Fruit fly (Drosophila melanogaster): Measurements from ENCODE around the gene CG31156.

The CG31156 gene

DNA sequence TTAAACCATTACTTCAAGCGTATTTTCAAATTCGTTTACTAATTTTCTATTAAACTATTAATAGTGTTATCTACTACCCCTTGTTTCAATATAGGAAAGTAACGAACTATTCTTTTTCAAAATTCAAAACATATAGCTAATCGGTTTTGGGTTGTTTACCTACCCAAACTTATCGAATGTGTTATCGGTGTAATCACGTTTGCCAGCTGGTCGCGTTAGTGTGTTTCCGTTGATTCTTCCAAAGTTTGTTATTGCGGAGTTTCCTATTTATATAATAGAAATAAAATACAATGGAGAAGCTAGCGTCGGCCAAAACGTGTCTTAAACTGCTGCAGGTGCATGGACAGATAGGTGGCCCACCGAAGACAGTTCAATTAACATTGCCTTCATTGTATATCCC lies 4.8 kb upstream of the CG31156 start, which contains the start of gene mRpL45:
Gene mRpL45 (plus strand): TSS at position 213 of the 400 bp plus-strand sequence.
- TF ChIP-seq CG14655 (GFP tag; optimal IDR thresholded peaks at IDR 0.05) (no peak), CG13204 (GFP tag; optimal IDR thresholded peaks at IDR 0.05) (no peak), Snoo (tag; optimal IDR thresholded peaks at IDR 0.05) (no peak), EcR (GFP tag; optimal IDR thresholded peaks at IDR 0.05) (no peak), fd96Ca (GFP tag; IDR thresholded peaks at IDR 0.05) (no peak), CG32121 (GFP tag; IDR thresholded peaks at IDR 0.05) (no peak), D1 (tag; optimal IDR thresholded peaks at IDR 0.05) (no peak), CG4496 (GFP tag; IDR thresholded peaks at IDR 0.05) (no peak), CG34367 (tag; optimal IDR thresholded peaks at IDR 0.05) (no peak), CG8159 (tag; optimal IDR thresholded peaks at IDR 0.05) (no peak), Ets98B (GFP tag; IDR thresholded peaks at IDR 0.05) (no peak), rn (GFP tag; IDR thresholded peaks at IDR 0.05) (no peak), Pif1A (GFP tag; optimal IDR thresholded peaks at IDR 0.05) (no peak), CG8301 (tag; optimal IDR thresholded peaks at IDR 0.05) (no peak), CG9948 (tag; optimal IDR thresholded peaks at IDR 0.05) (no peak), CG17806 (tag; optimal IDR thresholded peaks at IDR 0.05) (no peak)

- TF ChIP-seq rn (GFP tag; IDR thresholded peaks at IDR 0.05) (no peak), CG8159 (tag; optimal IDR thresholded peaks at IDR 0.05) (no peak)
Measured at dm6 chr3R:22616211-22616610, 2.8 kb upstream of the CG31156 start, which contains the start of gene CG31161. Gene CG31161, plus strand, starts transcription at chr3R:22616511.

dm6 chr3R:22609185-22609584 lies 4.3 kb downstream of the CG31156 start, which contains the start of gene CG13843:
Gene CG13843, plus strand, starts transcription at chr3R:22609485.
- TF ChIP-seq fd96Ca (GFP tag; IDR thresholded peaks at IDR 0.05) = no peak

- TF ChIP-seq Ets98B (GFP tag; IDR thresholded peaks at IDR 0.05) (no peak), CG12605 (GFP tag; IDR thresholded peaks at IDR 0.05) (no peak), CG8159 (tag; optimal IDR thresholded peaks at IDR 0.05) (no peak), Snoo (tag; optimal IDR thresholded peaks at IDR 0.05) (no peak), CG34367 (tag; optimal IDR thresholded peaks at IDR 0.05) (no peak), CG8301 (tag; optimal IDR thresholded peaks at IDR 0.05) (no peak), D1 (tag; optimal IDR thresholded peaks at IDR 0.05) (no peak), CG13204 (GFP tag; optimal IDR thresholded peaks at IDR 0.05) (no peak), CG4496 (GFP tag; IDR thresholded peaks at IDR 0.05) (no peak), EcR (GFP tag; optimal IDR thresholded peaks at IDR 0.05) (no peak)
Measured at dm6 chr3R:22602783-22603182, 10.7 kb downstream of the CG31156 start.

DNA sequence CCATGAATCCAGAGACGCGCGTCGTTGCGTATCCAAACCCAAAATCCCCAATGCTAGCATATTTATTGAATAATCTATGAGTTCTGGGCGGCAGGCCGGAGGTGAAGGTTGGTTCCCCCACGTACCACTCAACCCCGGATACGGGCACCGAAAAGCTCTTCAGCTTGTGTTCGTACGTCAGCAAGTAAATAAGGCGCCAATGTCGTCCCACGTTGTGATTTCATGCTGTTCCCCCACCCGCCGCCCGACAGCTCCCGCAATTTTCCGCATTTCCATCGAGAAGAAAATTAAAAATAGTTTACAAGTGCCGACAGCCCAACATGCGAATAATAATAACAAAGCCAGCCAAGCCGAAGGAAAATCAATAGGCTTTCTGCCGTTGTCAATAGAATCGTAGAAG lies 14.7 kb downstream of the CG31156 start:
- no peak for TF ChIP-seq CG4496 (GFP tag; IDR thresholded peaks at IDR 0.05)
- no peak for TF ChIP-seq Pif1A (GFP tag; optimal IDR thresholded peaks at IDR 0.05)
- TF ChIP-seq CG15710 (tag; optimal IDR thresholded peaks at IDR 0.05) = no peak
- no peak for TF ChIP-seq D1 (tag; optimal IDR thresholded peaks at IDR 0.05)
- no peak for TF ChIP-seq CG32121 (GFP tag; IDR thresholded peaks at IDR 0.05)
- TF ChIP-seq CG14655 (GFP tag; optimal IDR thresholded peaks at IDR 0.05) = no peak
- TF ChIP-seq Pif1B (GFP tag; optimal IDR thresholded peaks at IDR 0.05) = no peak
- no peak for TF ChIP-seq CG12605 (GFP tag; IDR thresholded peaks at IDR 0.05)
- TF ChIP-seq CG8301 (tag; optimal IDR thresholded peaks at IDR 0.05) = no peak
- no peak for TF ChIP-seq CG9948 (tag; optimal IDR thresholded peaks at IDR 0.05)
- TF ChIP-seq EcR (GFP tag; optimal IDR thresholded peaks at IDR 0.05) = no peak
- no peak for TF ChIP-seq gl (tag; optimal IDR thresholded peaks at IDR 0.05)
- TF ChIP-seq fd96Ca (GFP tag; IDR thresholded peaks at IDR 0.05) = no peak
- no peak for TF ChIP-seq CG34367 (tag; optimal IDR thresholded peaks at IDR 0.05)
- no peak for TF ChIP-seq CG10348 (GFP tag; IDR thresholded peaks at IDR 0.05)
- TF ChIP-seq CG17806 (tag; optimal IDR thresholded peaks at IDR 0.05) = no peak

DNA sequence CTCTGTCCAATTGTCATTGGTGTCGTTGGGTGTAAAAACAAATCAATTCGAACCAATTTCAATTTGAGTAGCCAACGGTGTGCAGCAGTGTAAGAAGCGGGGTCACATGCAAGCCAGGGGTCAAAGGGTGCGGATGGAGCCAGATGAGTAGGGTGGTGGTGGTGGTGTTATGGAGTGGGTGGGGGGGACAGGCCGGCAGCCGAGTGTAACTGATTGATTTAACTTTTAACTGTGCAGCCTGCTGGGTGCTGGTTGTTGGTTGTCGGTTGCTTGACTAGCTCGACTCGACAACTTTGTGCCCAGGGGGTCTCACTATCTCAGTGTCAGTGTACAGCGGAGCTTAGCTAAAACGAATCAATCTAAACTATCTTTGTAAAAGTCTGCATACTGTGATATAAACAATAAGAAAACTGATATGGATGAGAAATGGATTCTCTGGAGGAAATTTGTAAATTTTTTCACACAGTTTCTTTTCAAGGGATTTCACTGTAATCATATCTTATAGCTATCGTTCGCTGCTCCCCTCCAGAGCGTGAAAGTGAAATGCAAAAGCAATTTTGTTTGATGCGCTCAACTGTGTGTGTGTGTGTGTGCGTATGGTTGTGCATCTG lies 16.0 kb downstream of the CG31156 start:
- TF ChIP-seq CG9948 (tag; optimal IDR thresholded peaks at IDR 0.05) (no peak), fd96Ca (GFP tag; IDR thresholded peaks at IDR 0.05) (peak; percentile 79), CG14655 (GFP tag; optimal IDR thresholded peaks at IDR 0.05) (no peak), CG4496 (GFP tag; IDR thresholded peaks at IDR 0.05) (peak; percentile 91), CG34367 (tag; optimal IDR thresholded peaks at IDR 0.05) (no peak), Snoo (tag; optimal IDR thresholded peaks at IDR 0.05) (no peak), CG13204 (GFP tag; optimal IDR thresholded peaks at IDR 0.05) (no peak), Pif1B (GFP tag; optimal IDR thresholded peaks at IDR 0.05) (no peak), CG15710 (tag; optimal IDR thresholded peaks at IDR 0.05) (no peak), rn (GFP tag; IDR thresholded peaks at IDR 0.05) (peak; percentile 55; the same call in 1 of the 2 replicates), D1 (tag; optimal IDR thresholded peaks at IDR 0.05) (no peak), gl (tag; optimal IDR thresholded peaks at IDR 0.05) (peak; percentile 2), EcR (GFP tag; optimal IDR thresholded peaks at IDR 0.05) (no peak), Pif1A (GFP tag; optimal IDR thresholded peaks at IDR 0.05) (no peak), Ets98B (GFP tag; IDR thresholded peaks at IDR 0.05) (peak; percentile 92), CG32121 (GFP tag; IDR thresholded peaks at IDR 0.05) (peak; percentile 88), CG8159 (tag; optimal IDR thresholded peaks at IDR 0.05) (no peak), CG17806 (tag; optimal IDR thresholded peaks at IDR 0.05) (no peak), CG12605 (GFP tag; IDR thresholded peaks at IDR 0.05) (peak; percentile 86), CG8301 (tag; optimal IDR thresholded peaks at IDR 0.05) (no peak), CG10348 (GFP tag; IDR thresholded peaks at IDR 0.05) (peak; percentile 51)

Data from whole organism, pupa.